Fruit fly (Drosophila melanogaster): ENCODE measurements around the gene Nhe1.

- TF ChIP-seq Sox14 (GFP tag; optimal IDR thresholded peaks at IDR 0.05) (no peak), CG7368 (GFP tag; optimal IDR thresholded peaks at IDR 0.05) (no peak), Blimp-1 (GFP tag; optimal IDR thresholded peaks at IDR 0.05) (no peak), CG6808 (GFP tag; optimal IDR thresholded peaks at IDR 0.05) (no peak), ss (GFP tag; optimal IDR thresholded peaks at IDR 0.05) (no peak), CG15336 (GFP tag; IDR thresholded peaks at IDR 0.05) (no peak), CG31627 (GFP tag; optimal IDR thresholded peaks at IDR 0.05) (no peak), OdsH (GFP tag; optimal IDR thresholded peaks at IDR 0.05) (no peak), Lpt (GFP tag; optimal IDR thresholded peaks at IDR 0.05) (no peak), fkh (GFP tag; optimal IDR thresholded peaks at IDR 0.05) (no peak), CG34406 (GFP tag; optimal IDR thresholded peaks at IDR 0.05) (no peak), Hr4 (GFP tag; optimal IDR thresholded peaks at IDR 0.05) (no peak), dac (GFP tag; optimal IDR thresholded peaks at IDR 0.05) (no peak)
Observed at dm6 chr2L:139610-140009, 33.1 kb upstream of the Nhe1 start.

Measured in whole organism, prepupa.